Fruit fly (Drosophila melanogaster): Measurements from ENCODE around the gene COX7A.

The COX7A gene

DNA sequence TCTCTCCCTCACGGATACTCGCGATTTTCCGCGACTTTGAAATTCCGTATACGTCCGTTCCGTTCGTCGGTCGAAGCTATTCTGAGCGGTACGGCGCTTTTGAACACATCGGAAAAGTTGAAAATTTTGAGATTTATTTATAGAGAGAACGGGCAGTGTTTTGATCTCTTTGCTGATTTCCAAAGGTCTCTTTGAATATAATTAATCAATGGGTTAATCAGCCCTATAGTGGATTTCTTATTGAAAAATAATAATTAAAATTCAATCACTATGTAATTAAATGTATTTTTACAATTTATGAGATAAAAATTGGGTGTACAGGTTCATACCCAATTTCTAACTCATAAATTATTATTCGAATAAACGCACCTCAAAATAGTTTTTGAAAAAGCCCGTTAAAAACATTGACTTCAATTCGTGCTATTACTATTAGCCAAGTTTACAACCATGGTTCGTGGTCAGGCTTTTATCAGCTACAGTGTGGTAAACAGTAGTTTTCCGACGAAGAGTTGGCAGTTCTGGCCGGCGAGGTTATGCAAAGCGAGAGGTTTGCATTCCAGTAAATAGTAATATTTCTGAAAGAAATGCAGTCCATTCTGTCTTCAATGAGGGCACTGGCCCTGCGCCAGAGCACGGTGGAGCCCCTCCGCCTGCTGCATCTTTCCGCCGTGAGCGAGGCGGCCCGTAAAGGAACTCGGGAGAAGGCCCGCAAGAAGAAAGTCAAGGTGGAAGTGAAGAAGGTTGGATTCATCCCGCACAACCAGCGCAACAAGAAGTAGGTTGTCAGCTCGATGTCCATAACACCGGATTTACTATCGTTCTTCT is 39.7 kb downstream of the COX7A start, which contains the start of the genes CG9626 and mRpL1 (continued):
- TF ChIP-seq Six4 (GFP tag; optimal IDR thresholded peaks at IDR 0.05) (no peak), Sox100B (GFP tag; optimal IDR thresholded peaks at IDR 0.05) (no peak), gcm (GFP tag; optimal IDR thresholded peaks at IDR 0.05) (no peak), HmgZ (tag; optimal IDR thresholded peaks at IDR 0.05) (peak; percentile 88), CG8359 (GFP tag; optimal IDR thresholded peaks at IDR 0.05; ENCODE audit: borderline replicate concordance) (no peak), CG8290 (GFP tag; optimal IDR thresholded peaks at IDR 0.05) (peak; percentile 2), CG8290 (tag; optimal IDR thresholded peaks at IDR 0.05) (peak in 1 of 2 experiments; percentile 79), CG13424 (tag; optimal IDR thresholded peaks at IDR 0.05) (no peak), chinmo (GFP tag; IDR thresholded peaks at IDR 0.05; ENCODE audit: partially characterized antibody) (0 out of 4 replicates have a peak, but pooled peaks have one; percentile 23), CG7928 (GFP tag; optimal IDR thresholded peaks at IDR 0.05) (peak; percentile 19), CG12769 (tag; optimal IDR thresholded peaks at IDR 0.05) (peak; percentile 41), NK7.1 (GFP tag; optimal IDR thresholded peaks at IDR 0.05) (no peak), CG15696 (tag; optimal IDR thresholded peaks at IDR 0.05) (no peak), dpn (GFP tag; optimal IDR thresholded peaks at IDR 0.05) (peak in 1 of 2 experiments; percentile 43), so (GFP tag; IDR thresholded peaks at IDR 0.05) (no peak), CG7271 (tag; optimal IDR thresholded peaks at IDR 0.05) (no peak), ttk (GFP tag; IDR thresholded peaks at IDR 0.05) (no peak), fru (optimal IDR thresholded peaks at IDR 0.05) (no peak), Sox102F (GFP tag; optimal IDR thresholded peaks at IDR 0.05) (no peak), CG32532 (GFP tag; IDR thresholded peaks at IDR 0.05) (no peak), CG8924 (tag; optimal IDR thresholded peaks at IDR 0.05) (no peak), Jarid2 (GFP tag; optimal IDR thresholded peaks at IDR 0.05) (no peak), Chrac-16 (GFP tag; optimal IDR thresholded peaks at IDR 0.05) (no peak), CG4360 (GFP tag; IDR thresholded peaks at IDR 0.05) (no peak), Hr3 (GFP tag; optimal IDR thresholded peaks at IDR 0.05) (no peak), ERR (GFP tag; optimal IDR thresholded peaks at IDR 0.05) (peak; percentile 16), yki (optimal IDR thresholded peaks at IDR 0.05) (no peak), CG7556 (GFP tag; optimal IDR thresholded peaks at IDR 0.05) (no peak), nmo (GFP tag; optimal IDR thresholded peaks at IDR 0.05) (peak; percentile 57), Adf1 (GFP tag; IDR thresholded peaks at IDR 0.05) (no peak), CG18619 (GFP tag; optimal IDR thresholded peaks at IDR 0.05) (no peak), seq (GFP tag; IDR thresholded peaks at IDR 0.05) (no peak), dm (GFP tag; optimal IDR thresholded peaks at IDR 0.05) (peak; percentile 69), dan (GFP tag; IDR thresholded peaks at IDR 0.05) (no peak), CG3726 (GFP tag; IDR thresholded peaks at IDR 0.05) (no peak), pnt (GFP tag; optimal IDR thresholded peaks at IDR 0.05) (no peak), CG6272 (GFP tag; IDR thresholded peaks at IDR 0.05) (no peak), abd-A (tag; optimal IDR thresholded peaks at IDR 0.05) (no peak), grn (GFP tag; optimal IDR thresholded peaks at IDR 0.05) (no peak), Spps (tag; optimal IDR thresholded peaks at IDR 0.05) (no peak)

DNA sequence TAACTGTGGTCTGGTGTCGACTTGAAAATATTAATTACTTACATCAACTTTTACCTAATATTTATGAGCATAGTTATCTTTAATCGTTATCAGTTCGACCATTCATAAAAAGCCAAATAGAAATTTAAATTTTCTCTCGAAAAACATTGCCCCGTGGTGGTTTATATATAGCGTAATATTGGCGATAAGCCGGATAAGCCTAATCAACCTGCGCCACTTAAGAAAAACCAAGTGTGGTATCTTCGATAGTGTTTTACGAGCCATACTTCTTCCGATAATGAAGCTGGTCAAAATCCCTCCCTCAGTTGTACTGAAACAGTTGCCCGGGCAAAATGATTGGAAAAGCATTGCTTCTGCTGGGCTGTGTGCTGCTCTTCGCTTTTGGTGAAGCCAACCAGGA is 48.8 kb downstream of the COX7A start, which contains the start of gene CG31463:
Gene CG31463, plus strand, starts transcription at position 302 of the 400 bp plus-strand sequence.
- no peak for TF ChIP-seq tll (GFP tag; optimal IDR thresholded peaks at IDR 0.05)
- TF ChIP-seq GATAe (GFP tag; conservative IDR thresholded peaks at IDR 0.05), result 0 out of 2 replicates have a peak, but pooled peaks have one; percentile 11
- TF ChIP-seq CG34376 (GFP tag; optimal IDR thresholded peaks at IDR 0.05), result peak; percentile 61
- TF ChIP-seq lilli (GFP tag; optimal IDR thresholded peaks at IDR 0.05), result no peak
- no peak for TF ChIP-seq CG5245 (GFP tag; optimal IDR thresholded peaks at IDR 0.05)
- TF ChIP-seq slou (GFP tag; optimal IDR thresholded peaks at IDR 0.05), result no peak
- TF ChIP-seq exex (tag; optimal IDR thresholded peaks at IDR 0.05), result peak; percentile 81
